Worm (Caenorhabditis elegans) whole organism, late embryonic: ENCODE data around the gene myrf-1.

Source experiments
- C38D4.7 ChIP-seq: fragments of 200-800 bp; sonication (Bioruptor generic); optimal IDR thresholded peaks from 2 replicates; lab custom pipeline; 2018; ENCODE audit warnings: mild to moderate bottlenecking, missing genetic modification characterization, moderate library complexity, missing compliant biosample characterization
- K09A11.1 ChIP-seq: sonication (generic microtip); optimal IDR thresholded peaks from 2 replicates; lab custom pipeline; 2017; ENCODE audit warnings: antibody characterized with exemption, mild to moderate bottlenecking, missing genetic modification characterization, missing compliant biosample characterization; ENCODE audit not compliant: insufficient read depth
- ama-1 ChIP-seq: fragments of 150-350 bp; optimal IDR thresholded peaks from 2 replicates; lab custom pipeline; 2014
- ceh-18 ChIP-seq: sonication (generic microtip); optimal IDR thresholded peaks from 2 replicates; lab custom pipeline; 2016; ENCODE audit warnings: missing genetic modification characterization, missing compliant biosample characterization
- ceh-2 ChIP-seq: sonication (generic microtip); optimal IDR thresholded peaks from 2 replicates; lab custom pipeline; 2016; ENCODE audit warnings: missing genotype, missing genetic modification characterization, missing compliant biosample characterization
- ceh-24 ChIP-seq: sonication (generic microtip); optimal IDR thresholded peaks from 2 replicates; lab custom pipeline; 2016; ENCODE audit warnings: mild to moderate bottlenecking, missing genetic modification characterization, missing compliant biosample characterization
- ceh-30 ChIP-seq: fragments of 150-350 bp; optimal IDR thresholded peaks from 2 replicates; lab custom pipeline; 2014; ENCODE audit warnings: missing biosample characterization, missing genetic modification characterization
- ceh-34 ChIP-seq: sonication (generic microtip); optimal IDR thresholded peaks from 2 replicates; lab custom pipeline; 2016; ENCODE audit warnings: mild to moderate bottlenecking, missing genetic modification characterization, missing compliant biosample characterization
- ceh-6 ChIP-seq: fragments of 200-800 bp; sonication (Bioruptor generic); optimal IDR thresholded peaks from 2 replicates; lab custom pipeline; 2018; ENCODE audit warnings: mild to moderate bottlenecking, missing genetic modification characterization, missing compliant biosample characterization
- eyg-1 ChIP-seq: sonication (generic microtip); optimal IDR thresholded peaks from 2 replicates; lab custom pipeline; 2016; ENCODE audit warnings: missing genotype, missing genetic modification characterization, missing compliant biosample characterization
- gmeb-2 ChIP-seq: sonication (generic microtip); optimal IDR thresholded peaks from 2 replicates; lab custom pipeline; 2016; ENCODE audit warnings: missing genetic modification characterization, inconsistent platforms, missing compliant biosample characterization
- hlh-13 ChIP-seq: fragments of 200-800 bp; sonication (Bioruptor generic); optimal IDR thresholded peaks from 2 replicates; lab custom pipeline; 2018; ENCODE audit warnings: mild to moderate bottlenecking, missing genetic modification characterization, missing compliant biosample characterization
- hlh-6 ChIP-seq: sonication (generic microtip); optimal IDR thresholded peaks from 2 replicates; lab custom pipeline; 2016; ENCODE audit warnings: missing genotype, missing genetic modification characterization, missing compliant biosample characterization
- hlh-8 ChIP-seq: sonication (generic microtip); optimal IDR thresholded peaks from 2 replicates; lab custom pipeline; 2016; ENCODE audit warnings: missing genotype, missing genetic modification characterization, missing compliant biosample characterization
- lim-6 ChIP-seq: sonication (generic microtip); optimal IDR thresholded peaks from 2 replicates; lab custom pipeline; 2016; ENCODE audit warnings: missing genetic modification characterization, missing compliant biosample characterization
- madf-2 ChIP-seq: sonication (generic microtip); optimal IDR thresholded peaks from 2 replicates; lab custom pipeline; 2017; ENCODE audit warnings: missing genetic modification characterization, missing compliant biosample characterization
- npax-4 ChIP-seq: sonication (generic microtip); optimal IDR thresholded peaks from 2 replicates; lab custom pipeline; 2016; ENCODE audit warnings: missing genetic modification characterization, missing compliant biosample characterization
- odd-2 ChIP-seq: sonication (generic microtip); optimal IDR thresholded peaks from 2 replicates; lab custom pipeline; 2017; ENCODE audit warnings: antibody characterized with exemption, mild to moderate bottlenecking, missing genetic modification characterization, missing compliant biosample characterization
- pag-3 ChIP-seq: sonication (generic microtip); optimal IDR thresholded peaks from 2 replicates; lab custom pipeline; 2016; ENCODE audit warnings: missing compliant biosample characterization, missing genetic modification characterization, borderline replicate concordance
- pax-1 ChIP-seq: fragments of 150-350 bp; optimal IDR thresholded peaks from 2 replicates; lab custom pipeline; 2014; ENCODE audit warnings: missing biosample characterization, missing genetic modification characterization
- pqm-1 ChIP-seq: sonication (generic microtip); optimal IDR thresholded peaks from 2 replicates; lab custom pipeline; 2016; ENCODE audit warnings: missing genetic modification characterization, missing compliant biosample characterization
- pros-1 ChIP-seq: fragments of 150-350 bp; optimal IDR thresholded peaks from 2 replicates; lab custom pipeline; 2014; ENCODE audit warnings: missing biosample characterization, missing genetic modification reagents, missing genetic modification characterization
- ref-2 ChIP-seq: sonication (generic microtip); optimal IDR thresholded peaks from 2 replicates; lab custom pipeline; 2016; ENCODE audit warnings: missing genetic modification characterization, missing compliant biosample characterization
- syd-9 ChIP-seq: sonication (generic microtip); optimal IDR thresholded peaks from 2 replicates; lab custom pipeline; 2016; ENCODE audit warnings: mild to moderate bottlenecking, missing genetic modification characterization, moderate library complexity, missing compliant biosample characterization
- ttx-3 ChIP-seq: sonication (generic microtip); optimal IDR thresholded peaks from 2 replicates; lab custom pipeline; 2016; ENCODE audit warnings: missing genetic modification reagents, missing genetic modification characterization, missing compliant biosample characterization
- unc-3 ChIP-seq, 2 experiments: fragments of 200-800 bp in 1 of 2; sonication (Bioruptor generic) in 1 of 2; sonication (generic microtip) in 1 of 2; conservative IDR thresholded peaks in 1 of 2; optimal IDR thresholded peaks in 1 of 2; 2 replicates each; pipeline versions ENCODE4 v1.3.6 to Lab custom; 2016 to 2022; ENCODE audit warnings: missing compliant biosample characterization in 2 of 2, missing genetic modification characterization in 2 of 2, missing genetic modification reagents in 1 of 2
- unc-42 ChIP-seq: sonication (generic microtip); optimal IDR thresholded peaks from 2 replicates; lab custom pipeline; 2016; ENCODE audit warnings: missing genotype, missing genetic modification characterization, missing compliant biosample characterization
- unc-55 ChIP-seq: sonication (generic microtip); optimal IDR thresholded peaks from 2 replicates; lab custom pipeline; 2017; ENCODE audit warnings: missing biosample characterization, missing genetic modification reagents, missing genetic modification characterization
- unc-86 ChIP-seq: sonication (generic microtip); optimal IDR thresholded peaks from 2 replicates; lab custom pipeline; 2016; ENCODE audit warnings: missing genetic modification characterization, missing compliant biosample characterization
- zip-5 ChIP-seq: sonication (generic microtip); optimal IDR thresholded peaks from 2 replicates; lab custom pipeline; 2016; ENCODE audit warnings: missing genetic modification characterization, missing compliant biosample characterization

Gene myrf-1

ce11 chrII:10486738-10487137, 15.6 kb downstream of the myrf-1 start, which contains the start of gene ZK666.15:
Gene ZK666.15, plus strand, starts transcription at chrII:10487038.
- TF ChIP-seq hlh-8 (no peak), gmeb-2 (tag; lab: Kevin White, UChicago) (no peak), ceh-2 (no peak), unc-3 (GFP tag; conservative IDR thresholded peaks at IDR 0.05; lab: Robert Waterston, UW) (no peak), unc-3 (tag; optimal IDR thresholded peaks at IDR 0.05; lab: Kevin White, UChicago) (no peak), pqm-1 (tag; lab: Kevin White, UChicago) (no peak), ama-1 (lab: Kevin White, UChicago) (no peak), ceh-6 (GFP tag; lab: Kevin White, UChicago) (no peak), ttx-3 (tag; lab: Kevin White, UChicago) (no peak), odd-2 (no peak)

- no peak for TF ChIP-seq pag-3 (tag; lab: Kevin White, UChicago)
- TF ChIP-seq K09A11.1 = no peak
- no peak for TF ChIP-seq madf-2
- no peak for TF ChIP-seq ceh-18 (tag; lab: Kevin White, UChicago)
These were observed 16.7 kb downstream of the myrf-1 start for ce11 chrII:10485640-10486039.

ce11 chrII:10483860-10484259, 18.5 kb downstream of the myrf-1 start:
- TF ChIP-seq hlh-6 (no peak), pax-1 (no peak), gmeb-2 (tag; lab: Kevin White, UChicago) (no peak), unc-86 (tag; lab: Kevin White, UChicago) (no peak), hlh-13 (GFP tag; lab: Kevin White, UChicago) (no peak), pros-1 (tag; lab: Kevin White, UChicago) (no peak)

ce11 chrII:10482899-10483298, 19.4 kb downstream of the myrf-1 start:
- TF ChIP-seq ceh-34 (tag; lab: Kevin White, UChicago) (no peak), ceh-2 (no peak)

ce11 chrII:10481824-10482556, 20.4 kb downstream of the myrf-1 start, which contains the start of the genes clec-60 and ZK666.11:
Gene clec-60, minus strand, starts transcription at chrII:10481874.
Gene ZK666.11, plus strand, starts transcription at chrII:10482522.
- no peak for TF ChIP-seq C38D4.7
- no peak for TF ChIP-seq unc-42 (tag; lab: Kevin White, UChicago)
- TF ChIP-seq ref-2 = no peak
- no peak for TF ChIP-seq K09A11.1
- no peak for TF ChIP-seq ceh-18 (tag; lab: Kevin White, UChicago)
- no peak for TF ChIP-seq lim-6

ce11 chrII:10480043-10480442, 22.3 kb downstream of the myrf-1 start:
- TF ChIP-seq syd-9 (tag; lab: Kevin White, UChicago) (no peak), eyg-1 (tag; lab: Kevin White, UChicago) (no peak), ceh-6 (GFP tag; lab: Kevin White, UChicago) (no peak), unc-86 (tag; lab: Kevin White, UChicago) (no peak), ceh-30 (no peak), unc-42 (tag; lab: Kevin White, UChicago) (no peak), pqm-1 (tag; lab: Kevin White, UChicago) (no peak), zip-5 (tag; lab: Kevin White, UChicago) (no peak), unc-55 (GFP tag; lab: Kevin White, UChicago) (no peak), ama-1 (lab: Kevin White, UChicago) (no peak), hlh-8 (no peak)

- TF ChIP-seq pqm-1 (tag; lab: Kevin White, UChicago) (no peak), ref-2 (no peak), ceh-24 (tag; lab: Kevin White, UChicago) (no peak), npax-4 (tag; lab: Kevin White, UChicago) (no peak)
These were observed 23.0 kb downstream of the myrf-1 start, which contains the start of gene clec-59 for ce11 chrII:10479348-10479747. Gene clec-59, minus strand, starts transcription at chrII:10479448.
